Fruit fly (Drosophila melanogaster) whole organism, embryonic: ENCODE data around the gene Nup98-96.

Experiments
- Antp ChIP-seq: fragments of 200-800 bp; sonication (Bioruptor generic); optimal IDR thresholded peaks from 3 replicates; lab custom pipeline; 2016; ENCODE audit warnings: missing biosample characterization, missing genetic modification characterization
- B-H1 ChIP-seq: fragments of 200-800 bp; sonication (Bioruptor generic); IDR thresholded peaks from 3 replicates; pipeline ENCODE4 v1.3.6; 2022; ENCODE audit warnings: missing biosample characterization, missing genetic modification characterization
- C15 ChIP-seq: fragments of 200-800 bp; sonication (Bioruptor generic); IDR thresholded peaks from 3 replicates; pipeline ENCODE4 v1.3.6; 2022; ENCODE audit warnings: missing biosample characterization, missing genetic modification characterization
- CG10147 ChIP-seq: fragments of 200-800 bp; sonication (Bioruptor generic); optimal IDR thresholded peaks from 2 replicates; lab custom pipeline; 2019; ENCODE audit warnings: missing biosample characterization, mild to moderate bottlenecking, missing genetic modification characterization, moderate library complexity
- CG10543 ChIP-seq: fragments of 200-800 bp; sonication (Bioruptor generic); optimal IDR thresholded peaks from 3 replicates; lab custom pipeline; 2017; ENCODE audit warnings: missing biosample characterization, mild to moderate bottlenecking, missing genetic modification characterization, moderate library complexity
- CG11456 ChIP-seq: fragments of 200-800 bp; sonication (Bioruptor generic); IDR thresholded peaks from 3 replicates; pipeline ENCODE4 v1.3.6; 2022; ENCODE audit warnings: missing biosample characterization, missing genetic modification characterization
- CG12236 ChIP-seq: fragments of 200-800 bp; sonication (Bioruptor generic); optimal IDR thresholded peaks from 2 replicates; lab custom pipeline; 2016; ENCODE audit warnings: missing biosample characterization, missing genetic modification characterization
- CG13424 ChIP-seq: fragments of 200-800 bp; sonication (Bioruptor generic); optimal IDR thresholded peaks from 2 replicates; lab custom pipeline; 2019; ENCODE audit warnings: missing biosample characterization, mild to moderate bottlenecking, missing genetic modification characterization, moderate library complexity
- CG13894 ChIP-seq: fragments of 200-800 bp; sonication (Bioruptor generic); optimal IDR thresholded peaks from 3 replicates; lab custom pipeline; 2018; ENCODE audit warnings: missing biosample characterization, mild to moderate bottlenecking, missing genetic modification characterization, moderate library complexity
- CG14710 ChIP-seq: fragments of 200-800 bp; sonication (Bioruptor generic); optimal IDR thresholded peaks from 3 replicates; lab custom pipeline; 2019; ENCODE audit warnings: missing biosample characterization, mild to moderate bottlenecking, missing genetic modification characterization, moderate library complexity
- CG17328 ChIP-seq: fragments of 200-800 bp; sonication (Bioruptor generic); IDR thresholded peaks from 2 replicates; pipeline ENCODE4 v1.3.6; 2022; ENCODE audit warnings: missing biosample characterization, missing genetic modification characterization
- CG17568 ChIP-seq: fragments of 200-800 bp; sonication (Bioruptor generic); optimal IDR thresholded peaks from 2 replicates; lab custom pipeline; 2018; ENCODE audit warnings: missing biosample characterization, mild to moderate bottlenecking, missing genetic modification characterization, moderate library complexity
- CG17612 ChIP-seq: fragments of 200-800 bp; sonication (Bioruptor generic); IDR thresholded peaks from 2 replicates; pipeline ENCODE4 v1.3.6; 2022; ENCODE audit warnings: missing biosample characterization, missing genetic modification characterization
- CG2116 ChIP-seq: fragments of 200-800 bp; sonication (Bioruptor generic); optimal IDR thresholded peaks from 3 replicates; lab custom pipeline; 2018; ENCODE audit warnings: missing biosample characterization, mild to moderate bottlenecking, missing genetic modification characterization
- CG4617 ChIP-seq: fragments of 200-800 bp; sonication (Bioruptor generic); optimal IDR thresholded peaks from 3 replicates; lab custom pipeline; 2016; ENCODE audit warnings: missing biosample characterization, missing genetic modification characterization, borderline replicate concordance
- CG7928 ChIP-seq: fragments of 200-800 bp; sonication (Bioruptor generic); optimal IDR thresholded peaks from 2 replicates; lab custom pipeline; 2017; ENCODE audit warnings: missing biosample characterization, mild to moderate bottlenecking, missing genetic modification characterization
- D ChIP-seq, 2 experiments: fragments of 200-800 bp in 1 of 2; fragments of >200 bp in 1 of 2; sonication (Bioruptor generic) in 1 of 2; optimal IDR thresholded peaks; 2 replicates in 1 of 2; 3 replicates in 1 of 2; lab custom pipeline; 2017; ENCODE audit warnings: mild to moderate bottlenecking in 1 of 2, missing biosample characterization in 1 of 2, missing genetic modification characterization in 1 of 2, missing genetic modification reagents in 1 of 2
- Eip74EF ChIP-seq, 2 experiments: fragments of 200-800 bp in 1 of 2; fragments of >200 bp in 1 of 2; sonication (Bioruptor generic) in 1 of 2; optimal IDR thresholded peaks; 2 replicates each; lab custom pipeline; 2017 to 2019; ENCODE audit warnings: missing biosample characterization in 2 of 2, missing genetic modification characterization in 2 of 2, mild to moderate bottlenecking in 1 of 2, moderate library complexity in 1 of 2
- GATAe ChIP-seq: fragments of 200-800 bp; sonication (Bioruptor generic); conservative IDR thresholded peaks from 2 replicates; pipeline ENCODE4 v1.3.6; 2022; ENCODE audit warnings: missing biosample characterization, missing genetic modification characterization
- HHEX ChIP-seq: fragments of 200-800 bp; sonication (Bioruptor generic); optimal IDR thresholded peaks from 3 replicates; lab custom pipeline; 2017; ENCODE audit warnings: missing biosample characterization, mild to moderate bottlenecking, missing genetic modification characterization, missing genetic modification reagents
- Hand ChIP-seq: fragments of 200-800 bp; sonication (Bioruptor generic); optimal IDR thresholded peaks from 2 replicates; lab custom pipeline; 2017; ENCODE audit warnings: mild to moderate bottlenecking, missing biosample characterization, missing genetic modification reagents, missing genetic modification characterization
- Lim3 ChIP-seq: fragments of 200-800 bp; sonication (Bioruptor generic); IDR thresholded peaks from 2 replicates; pipeline ENCODE4 v1.3.6; 2022; ENCODE audit warnings: missing biosample characterization, missing genetic modification characterization
- MBD-R2 ChIP-seq: fragments of 200-800 bp; sonication (Bioruptor generic); IDR thresholded peaks from 2 replicates; pipeline ENCODE4 v1.3.6; 2022; ENCODE audit warnings: missing biosample characterization, missing genetic modification characterization
- NC2β ChIP-seq: fragments of 200-800 bp; sonication (Bioruptor generic); optimal IDR thresholded peaks from 2 replicates; lab custom pipeline; 2016; ENCODE audit warnings: missing biosample characterization, missing genetic modification characterization
- PHDP ChIP-seq: fragments of 200-800 bp; sonication (Bioruptor generic); optimal IDR thresholded peaks from 3 replicates; lab custom pipeline; 2018; ENCODE audit warnings: missing biosample characterization, mild to moderate bottlenecking, missing genetic modification characterization, moderate library complexity
- Ravus ChIP-seq: fragments of 200-800 bp; sonication (Bioruptor generic); IDR thresholded peaks from 2 replicates; pipeline ENCODE4 v1.3.6; 2022; ENCODE audit warnings: missing biosample characterization, missing genetic modification characterization
- Rx ChIP-seq: fragments of 200-800 bp; sonication (Bioruptor generic); IDR thresholded peaks from 2 replicates; pipeline ENCODE4 v1.3.6; 2022; ENCODE audit warnings: missing biosample characterization, missing genetic modification characterization
- abd-A ChIP-seq: fragments of 200-800 bp; sonication (Bioruptor generic); optimal IDR thresholded peaks from 3 replicates; lab custom pipeline; 2019; ENCODE audit warnings: missing biosample characterization, mild to moderate bottlenecking, missing genetic modification characterization, moderate library complexity
- az2 ChIP-seq: fragments of 200-800 bp; sonication (Bioruptor generic); optimal IDR thresholded peaks from 3 replicates; lab custom pipeline; 2016; ENCODE audit warnings: missing biosample characterization, missing genetic modification characterization
- caup ChIP-seq: fragments of 200-800 bp; sonication (Bioruptor generic); optimal IDR thresholded peaks from 3 replicates; lab custom pipeline; 2017; ENCODE audit warnings: missing biosample characterization, mild to moderate bottlenecking, missing genetic modification characterization, moderate library complexity; ENCODE audit not compliant: severe bottlenecking
- chif ChIP-seq, 2 experiments: fragments of 200-800 bp; sonication (Bioruptor generic); optimal IDR thresholded peaks; 3 replicates each; lab custom pipeline; 2016; ENCODE audit warnings: missing biosample characterization in 2 of 2, missing genetic modification characterization in 2 of 2
- chn ChIP-seq: fragments of 200-800 bp; sonication (Bioruptor generic); optimal IDR thresholded peaks from 2 replicates; lab custom pipeline; 2016; ENCODE audit warnings: missing biosample characterization, missing genetic modification characterization
- exex ChIP-seq: fragments of 200-800 bp; sonication (Bioruptor generic); optimal IDR thresholded peaks from 4 replicates; lab custom pipeline; 2018; ENCODE audit warnings: missing biosample characterization, mild to moderate bottlenecking, missing genetic modification characterization, moderate library complexity
- gsb-n ChIP-seq: fragments of 200-800 bp; sonication (Bioruptor generic); optimal IDR thresholded peaks from 3 replicates; lab custom pipeline; 2018; ENCODE audit warnings: missing biosample characterization, mild to moderate bottlenecking, missing genetic modification characterization
- ind ChIP-seq: fragments of 200-800 bp; sonication (Bioruptor generic); optimal IDR thresholded peaks from 3 replicates; lab custom pipeline; 2016; ENCODE audit warnings: missing biosample characterization, missing genetic modification characterization
- jumu ChIP-seq: fragments of 200-800 bp; sonication (Bioruptor generic); optimal IDR thresholded peaks from 3 replicates; lab custom pipeline; 2016; ENCODE audit warnings: missing biosample characterization, missing genetic modification characterization
- kah ChIP-seq: fragments of 200-800 bp; sonication (Bioruptor generic); optimal IDR thresholded peaks from 2 replicates; lab custom pipeline; 2018; ENCODE audit warnings: missing biosample characterization, mild to moderate bottlenecking, missing genetic modification characterization
- ken ChIP-seq: fragments of 200-800 bp; sonication (Bioruptor generic); IDR thresholded peaks from 3 replicates; pipeline ENCODE4 v1.3.6; 2022; ENCODE audit warnings: missing biosample characterization, missing genetic modification characterization
- lab ChIP-seq: fragments of 200-800 bp; sonication (Bioruptor generic); optimal IDR thresholded peaks from 3 replicates; lab custom pipeline; 2017; ENCODE audit warnings: missing biosample characterization, missing genetic modification characterization, mild to moderate bottlenecking, moderate library complexity, missing genetic modification reagents
- luna ChIP-seq: fragments of 200-800 bp; sonication (Bioruptor generic); optimal IDR thresholded peaks from 2 replicates; lab custom pipeline; 2016; ENCODE audit warnings: missing biosample characterization, missing genetic modification characterization
- nau ChIP-seq: fragments of 200-800 bp; sonication (Bioruptor generic); optimal IDR thresholded peaks from 3 replicates; lab custom pipeline; 2017; ENCODE audit warnings: missing biosample characterization, mild to moderate bottlenecking, missing genetic modification characterization, missing genetic modification reagents
- org-1 ChIP-seq: fragments of 200-800 bp; sonication (Bioruptor generic); optimal IDR thresholded peaks from 2 replicates; lab custom pipeline; 2017; ENCODE audit warnings: missing biosample characterization, missing genetic modification characterization
- sc ChIP-seq, 3 experiments: fragments of >200 bp in 2 of 3; fragments of 200-800 bp in 1 of 3; sonication (Bioruptor generic) in 1 of 3; optimal IDR thresholded peaks; 2 replicates in 2 of 3; 3 replicates in 1 of 3; lab custom pipeline; 2017; ENCODE audit warnings: mild to moderate bottlenecking in 1 of 3, missing biosample characterization in 1 of 3, missing genetic modification characterization in 1 of 3, missing genetic modification reagents in 1 of 3
- sim ChIP-seq: fragments of 200-800 bp; sonication (Bioruptor generic); IDR thresholded peaks from 2 replicates; pipeline ENCODE4 v1.3.6; 2022; ENCODE audit warnings: missing biosample characterization, missing genetic modification characterization
- sna ChIP-seq: fragments of 200-800 bp; sonication (Bioruptor generic); IDR thresholded peaks from 2 replicates; pipeline ENCODE4 v1.3.6; 2022; ENCODE audit warnings: missing biosample characterization, missing genetic modification characterization; ENCODE audit not compliant: partially characterized antibody
- sr ChIP-seq: fragments of 200-800 bp; sonication (Bioruptor generic); IDR thresholded peaks from 3 replicates; pipeline ENCODE4 v1.3.6; 2022; ENCODE audit warnings: missing biosample characterization, missing genetic modification characterization
- sug ChIP-seq: fragments of 200-800 bp; optimal IDR thresholded peaks from 2 replicates; lab custom pipeline; 2019; ENCODE audit warnings: missing biosample characterization, mild to moderate bottlenecking, missing genetic modification characterization, moderate library complexity
- tgo ChIP-seq: fragments of 200-800 bp; sonication (Bioruptor generic); IDR thresholded peaks from 3 replicates; pipeline ENCODE4 v1.3.6; 2022; ENCODE audit warnings: missing biosample characterization, missing genetic modification characterization
- unpg ChIP-seq: fragments of 200-800 bp; sonication (Bioruptor generic); optimal IDR thresholded peaks from 3 replicates; lab custom pipeline; 2018; ENCODE audit warnings: missing biosample characterization, mild to moderate bottlenecking, missing genetic modification characterization, moderate library complexity

Nup98-96 gene

dm6 chr3R:23783961-23784360 is 2.5 kb upstream of the Nup98-96 start (continued):
- TF ChIP-seq NC2β (GFP tag; lab: Kevin White, UChicago), result peak; percentile 66
- TF ChIP-seq CG7928, result no peak
- TF ChIP-seq tgo, result peak; percentile 34; the same call in 2 of the 3 replicates
- TF ChIP-seq Hand (GFP tag; lab: Kevin White, UChicago), result no peak
- TF ChIP-seq MBD-R2 (GFP tag; lab: Robert Waterston, UW), result no peak
- no peak for TF ChIP-seq D (optimal IDR thresholded peaks at IDR 0.05; lab: Kevin White, UChicago)
- peak; percentile 88 for TF ChIP-seq D (GFP tag; optimal IDR thresholded peaks at IDR 0.05; lab: Kevin White, UChicago)
- TF ChIP-seq sc (optimal IDR thresholded peaks at IDR 0.05; lab: Kevin White, UChicago), result no peak
- peak; percentile 81 for TF ChIP-seq sc (GFP tag; optimal IDR thresholded peaks at IDR 0.05; lab: Kevin White, UChicago)
- no peak for TF ChIP-seq kah
- peak; percentile 50 for TF ChIP-seq CG4617 (GFP tag; lab: Kevin White, UChicago)
- no peak for TF ChIP-seq C15 (GFP tag; lab: Robert Waterston, UW)
- peak; percentile 66 for TF ChIP-seq ind (GFP tag; lab: Kevin White, UChicago)
- TF ChIP-seq CG13894 (tag; lab: Kevin White, UChicago), result no peak
- peak; percentile 68 for TF ChIP-seq jumu (GFP tag; lab: Kevin White, UChicago)
- peak; percentile 37 for TF ChIP-seq Antp (GFP tag; lab: Kevin White, UChicago)
- TF ChIP-seq B-H1 (GFP tag; lab: Robert Waterston, UW), result peak; percentile 66
- no peak for TF ChIP-seq CG10543 (GFP tag; lab: Kevin White, UChicago)
- TF ChIP-seq HHEX (GFP tag; lab: Kevin White, UChicago), result peak; percentile 47
- TF ChIP-seq CG13424 (tag; lab: Kevin White, UChicago), result peak; percentile 76
- TF ChIP-seq unpg (GFP tag; lab: Kevin White, UChicago), result peak; percentile 86
- TF ChIP-seq CG10147, result peak; percentile 20
- TF ChIP-seq sr (GFP tag; lab: Robert Waterston, UW), result no peak
- no peak for TF ChIP-seq sna (GFP tag; lab: Robert Waterston, UW)
- no peak for TF ChIP-seq Lim3 (GFP tag; lab: Robert Waterston, UW)
- peak; percentile 43 for TF ChIP-seq CG17568 (GFP tag; lab: Kevin White, UChicago)
- TF ChIP-seq CG12236 (GFP tag; lab: Kevin White, UChicago), result peak; percentile 34
- TF ChIP-seq CG2116 (GFP tag; lab: Kevin White, UChicago), result peak; percentile 4
- no peak for TF ChIP-seq caup
- TF ChIP-seq az2 (GFP tag; lab: Kevin White, UChicago), result peak; percentile 80
- TF ChIP-seq gsb-n (tag; lab: Kevin White, UChicago), result peak; percentile 88
- TF ChIP-seq CG14710 (tag; lab: Kevin White, UChicago), result peak; percentile 90
- TF ChIP-seq chif (GFP tag; optimal IDR thresholded peaks at IDR 0.05; lab: Kevin White, UChicago), result peak; percentile 69 to 83
- peak; percentile 59 for TF ChIP-seq nau (GFP tag; lab: Kevin White, UChicago)
- TF ChIP-seq sug, result no peak
- peak; percentile 68 for TF ChIP-seq sim
- TF ChIP-seq PHDP (tag; lab: Kevin White, UChicago), result peak; percentile 83
- peak; percentile 51 for TF ChIP-seq lab (GFP tag; lab: Kevin White, UChicago)
- peak; percentile 42 for TF ChIP-seq Ravus (GFP tag; lab: Robert Waterston, UW)
- TF ChIP-seq CG17328 (GFP tag; lab: Robert Waterston, UW), result peak; percentile 67
- peak; percentile 63 for TF ChIP-seq org-1 (GFP tag; lab: Kevin White, UChicago)
- TF ChIP-seq abd-A (tag; lab: Kevin White, UChicago), result no peak
- no peak for TF ChIP-seq CG17612
- no peak for TF ChIP-seq CG11456 (GFP tag; lab: Robert Waterston, UW)
- TF ChIP-seq luna (GFP tag; lab: Kevin White, UChicago), result no peak
- TF ChIP-seq Eip74EF (GFP tag; optimal IDR thresholded peaks at IDR 0.05; lab: Kevin White, UChicago), result peak in 1 of 2 experiments; percentile 54
- no peak for TF ChIP-seq exex (tag; lab: Kevin White, UChicago)
- TF ChIP-seq ken, result peak; percentile 48; the same call in 1 of the 3 replicates
- no peak for TF ChIP-seq GATAe
- TF ChIP-seq Rx (GFP tag; lab: Robert Waterston, UW), result no peak
- TF ChIP-seq chn (GFP tag; lab: Kevin White, UChicago), result peak; percentile 46
